Fruit fly (Drosophila melanogaster): Measurements from ENCODE around the gene Cyp305a1.

The Cyp305a1 gene

dm6 chr3L:19834143-19834794, 21.1 kb upstream of the Cyp305a1 start, which contains the start of the genes trc and CG32221 (continued):
- no peak for TF ChIP-seq lbe (GFP tag; optimal IDR thresholded peaks at IDR 0.05)
- no peak for TF ChIP-seq salm (tag; optimal IDR thresholded peaks at IDR 0.05)
- peak; percentile 24 for TF ChIP-seq CG18764 (GFP tag; optimal IDR thresholded peaks at IDR 0.05)
- no peak for TF ChIP-seq Lpt (GFP tag; optimal IDR thresholded peaks at IDR 0.05)
- TF ChIP-seq gcm (GFP tag; optimal IDR thresholded peaks at IDR 0.05), result no peak
- TF ChIP-seq pzg (GFP tag; optimal IDR thresholded peaks at IDR 0.05), result peak; percentile 88
- TF ChIP-seq nerfin-1 (tag; optimal IDR thresholded peaks at IDR 0.05), result peak; percentile 54
- no peak for TF ChIP-seq danr (GFP tag; IDR thresholded peaks at IDR 0.05)
- no peak for TF ChIP-seq odd (GFP tag; optimal IDR thresholded peaks at IDR 0.05)
- peak; percentile 63; the same call in 2 of the 3 replicates for TF ChIP-seq CG7963 (GFP tag; IDR thresholded peaks at IDR 0.05; ENCODE audit: partially characterized antibody)
- peak; percentile 69 for TF ChIP-seq slbo (GFP tag; IDR thresholded peaks at IDR 0.05)
- peak; percentile 9 for TF ChIP-seq trh (GFP tag; optimal IDR thresholded peaks at IDR 0.05)
- no peak for TF ChIP-seq Vsx1 (GFP tag; optimal IDR thresholded peaks at IDR 0.05)
- peak; percentile 53; the same call in 2 of the 3 replicates for TF ChIP-seq ken (GFP tag; IDR thresholded peaks at IDR 0.05)
- no peak for TF ChIP-seq CG8359 (GFP tag; optimal IDR thresholded peaks at IDR 0.05; ENCODE audit: borderline replicate concordance)
- TF ChIP-seq CG6854 (GFP tag; optimal IDR thresholded peaks at IDR 0.05), result no peak
- no peak for TF ChIP-seq ems (GFP tag; optimal IDR thresholded peaks at IDR 0.05)
- no peak for TF ChIP-seq CG2889 (GFP tag; IDR thresholded peaks at IDR 0.05)
- peak; percentile 61 for TF ChIP-seq CG11247 (GFP tag; IDR thresholded peaks at IDR 0.05)
- no peak for TF ChIP-seq lov (optimal IDR thresholded peaks at IDR 0.05)
- TF ChIP-seq lov (GFP tag; IDR thresholded peaks at IDR 0.05), result 0 out of 3 replicates have a peak, but pooled peaks have one; percentile 41
- TF ChIP-seq cg (GFP tag; optimal IDR thresholded peaks at IDR 0.05), result no peak
- TF ChIP-seq Xrp1 (GFP tag; IDR thresholded peaks at IDR 0.05), result peak; percentile 10; the same call in 1 of the 2 replicates
- peak; percentile 41 for TF ChIP-seq CG3281 (GFP tag; optimal IDR thresholded peaks at IDR 0.05)
- TF ChIP-seq hkb (optimal IDR thresholded peaks at IDR 0.05), result no peak
- no peak for TF ChIP-seq hkb (GFP tag; IDR thresholded peaks at IDR 0.05)
- TF ChIP-seq CHES-1-like (GFP tag; optimal IDR thresholded peaks at IDR 0.05), result peak; percentile 15
- TF ChIP-seq gt (GFP tag; IDR thresholded peaks at IDR 0.05), result 0 out of 2 replicates have a peak, but pooled peaks have one; percentile 29
- TF ChIP-seq CG17328 (GFP tag; IDR thresholded peaks at IDR 0.05), result peak; percentile 45; the same call in 1 of the 2 replicates
- TF ChIP-seq dimm (GFP tag; IDR thresholded peaks at IDR 0.05), result no peak
- TF ChIP-seq CG3847 (GFP tag; IDR thresholded peaks at IDR 0.05), result peak; percentile 51; the same call in 1 of the 2 replicates
- no peak for TF ChIP-seq CG8290 (GFP tag; optimal IDR thresholded peaks at IDR 0.05)
- TF ChIP-seq CG8290 (tag; optimal IDR thresholded peaks at IDR 0.05), result no peak
- TF ChIP-seq bigmax (GFP tag; optimal IDR thresholded peaks at IDR 0.05), result no peak
- peak; percentile 65 for TF ChIP-seq Dek (tag; optimal IDR thresholded peaks at IDR 0.05)
- no peak for TF ChIP-seq CG4854 (GFP tag; optimal IDR thresholded peaks at IDR 0.05)
- peak; percentile 90 for TF ChIP-seq Sry-β (GFP tag; optimal IDR thresholded peaks at IDR 0.05)
- TF ChIP-seq hth (optimal IDR thresholded peaks at IDR 0.05), result no peak
- peak; percentile 44 for TF ChIP-seq vvl (GFP tag; IDR thresholded peaks at IDR 0.05)
- TF ChIP-seq zfh2 (GFP tag; optimal IDR thresholded peaks at IDR 0.05), result peak; percentile 34
- peak; percentile 52 for TF ChIP-seq Xbp1 (GFP tag; optimal IDR thresholded peaks at IDR 0.05)
- peak; percentile 68 for TF ChIP-seq CG9817 (tag; optimal IDR thresholded peaks at IDR 0.05)
- peak; percentile 36; the same call in 1 of the 2 replicates for TF ChIP-seq tna (GFP tag; IDR thresholded peaks at IDR 0.05; ENCODE audit: partially characterized antibody)
- TF ChIP-seq bab2 (GFP tag; optimal IDR thresholded peaks at IDR 0.05), result no peak
- peak; percentile 10 for TF ChIP-seq CG10654 (GFP tag; optimal IDR thresholded peaks at IDR 0.05)
- no peak for TF ChIP-seq CG4730 (GFP tag; IDR thresholded peaks at IDR 0.05)
- no peak for TF ChIP-seq Hr51 (GFP tag; optimal IDR thresholded peaks at IDR 0.05)
- TF ChIP-seq CG11723 (GFP tag; optimal IDR thresholded peaks at IDR 0.05), result no peak
- TF ChIP-seq insv (GFP tag; optimal IDR thresholded peaks at IDR 0.05), result peak in 1 of 2 experiments; percentile 47
- TF ChIP-seq CG14667 (GFP tag; IDR thresholded peaks at IDR 0.05), result no peak
- TF ChIP-seq MBD-R2 (GFP tag; IDR thresholded peaks at IDR 0.05), result peak; percentile 81
